Fruit fly (Drosophila melanogaster): ENCODE measurements around the gene RpS19a.

The RpS19a gene

DNA sequence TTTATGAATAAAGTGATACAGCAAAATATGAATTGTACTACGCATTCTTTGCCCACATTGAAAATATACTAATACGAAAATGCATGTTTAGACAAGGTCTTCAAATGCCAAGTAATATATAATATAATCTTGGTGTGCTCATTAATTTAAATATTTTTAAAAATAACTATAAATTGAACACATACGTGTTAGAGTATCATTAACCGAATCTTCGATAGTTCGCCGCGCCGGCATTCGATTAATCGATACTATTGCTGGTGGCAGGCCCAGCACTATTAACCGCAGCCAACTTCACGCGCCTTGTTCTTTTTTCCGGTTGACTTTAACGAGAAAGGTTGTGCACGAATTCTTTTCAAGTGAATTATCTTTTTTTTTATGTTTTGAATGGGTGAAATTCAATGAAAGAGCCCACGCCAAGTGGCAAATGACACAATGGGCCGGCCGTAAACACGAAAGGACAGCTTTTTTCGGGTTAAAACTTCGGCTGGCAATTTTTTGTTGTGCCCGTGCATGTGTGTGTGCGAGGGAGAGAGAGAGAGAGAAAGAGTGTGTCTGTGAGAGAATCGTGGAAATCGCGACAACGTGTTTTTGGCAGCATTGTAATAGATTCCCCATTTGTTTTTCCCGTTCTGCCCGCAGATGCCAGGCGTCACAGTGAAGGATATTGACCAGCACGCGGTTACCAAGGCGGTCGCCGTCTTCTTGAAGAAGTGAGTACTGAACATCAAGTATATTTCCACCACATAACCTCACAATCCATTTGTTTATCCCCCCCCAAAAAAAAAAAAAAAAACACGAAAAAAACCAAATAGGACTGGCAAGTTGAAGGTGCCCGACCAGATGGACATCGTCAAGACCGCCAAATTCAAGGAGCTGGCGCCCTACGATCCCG lies at the start of gene RpS19a (continued):
- TF ChIP-seq CG8281 (tag; optimal IDR thresholded peaks at IDR 0.05) (peak; percentile 39), zfh2 (GFP tag; optimal IDR thresholded peaks at IDR 0.05) (peak; percentile 23), Nf-YA (GFP tag; IDR thresholded peaks at IDR 0.05) (peak; percentile 72), bsh (GFP tag; optimal IDR thresholded peaks at IDR 0.05) (peak; percentile 15 to 64), CG1647 (GFP tag; optimal IDR thresholded peaks at IDR 0.05) (peak; percentile 53), odd (GFP tag; optimal IDR thresholded peaks at IDR 0.05) (peak; percentile 90), Awh (GFP tag; IDR thresholded peaks at IDR 0.05) (peak; percentile 75), Ptx1 (GFP tag; IDR thresholded peaks at IDR 0.05) (peak; percentile 58), Dp (GFP tag; optimal IDR thresholded peaks at IDR 0.05) (peak; percentile 40), slou (GFP tag; optimal IDR thresholded peaks at IDR 0.05) (peak; percentile 39), lola (GFP tag; optimal IDR thresholded peaks at IDR 0.05) (peak in 1 of 3 experiments; percentile 35), wdn (GFP tag; IDR thresholded peaks at IDR 0.05) (peak; percentile 57), CG9932 (GFP tag; IDR thresholded peaks at IDR 0.05) (peak; percentile 54; the same call in 1 of the 2 replicates), tll (GFP tag; optimal IDR thresholded peaks at IDR 0.05) (peak in 1 of 2 experiments; percentile 85), Optix (GFP tag; IDR thresholded peaks at IDR 0.05) (peak; percentile 66; the same call in 2 of the 3 replicates), prd (optimal IDR thresholded peaks at IDR 0.05) (no peak), prd (GFP tag; IDR thresholded peaks at IDR 0.05) (peak; percentile 47; the same call in 2 of the 3 replicates), Neu2 (GFP tag; optimal IDR thresholded peaks at IDR 0.05; ENCODE audit: borderline replicate concordance) (peak; percentile 21), Bteb2 (GFP tag; optimal IDR thresholded peaks at IDR 0.05) (peak; percentile 36), CG14667 (GFP tag; IDR thresholded peaks at IDR 0.05) (no peak; the same call in 1 of the 2 replicates), CG11456 (GFP tag; IDR thresholded peaks at IDR 0.05) (peak; percentile 92), CrebB (tag; optimal IDR thresholded peaks at IDR 0.05) (peak; percentile 87), HLHmδ (GFP tag; optimal IDR thresholded peaks at IDR 0.05) (peak; percentile 97), CG18476 (GFP tag; optimal IDR thresholded peaks at IDR 0.05) (peak; percentile 14), Tbp (GFP tag; optimal IDR thresholded peaks at IDR 0.05) (no peak), nerfin-2 (GFP tag; IDR thresholded peaks at IDR 0.05; ENCODE audit: partially characterized antibody) (no peak), stc (GFP tag; IDR thresholded peaks at IDR 0.05) (peak; percentile 64), bigmax (GFP tag; optimal IDR thresholded peaks at IDR 0.05) (peak; percentile 87), Sox102F (GFP tag; optimal IDR thresholded peaks at IDR 0.05) (peak; percentile 36), Doc3 (GFP tag; IDR thresholded peaks at IDR 0.05; ENCODE audit: partially characterized antibody) (no peak), Dip3 (GFP tag; optimal IDR thresholded peaks at IDR 0.05) (peak; percentile 17), zen2 (GFP tag; IDR thresholded peaks at IDR 0.05; ENCODE audit: partially characterized antibody) (no peak; the same call in 2 of the 3 replicates), CG12659 (GFP tag; optimal IDR thresholded peaks at IDR 0.05) (peak; percentile 84), lab (GFP tag; optimal IDR thresholded peaks at IDR 0.05) (peak; percentile 94), oc (tag; optimal IDR thresholded peaks at IDR 0.05) (no peak), sens (GFP tag) (peak; percentile 92), H15 (GFP tag; IDR thresholded peaks at IDR 0.05) (peak; percentile 67; the same call in 2 of the 3 replicates), CG1529 (GFP tag; optimal IDR thresholded peaks at IDR 0.05) (peak; percentile 81), CG2129 (GFP tag; IDR thresholded peaks at IDR 0.05; ENCODE audit: partially characterized antibody) (no peak; the same call in 1 of the 2 replicates), CG17361 (GFP tag; IDR thresholded peaks at IDR 0.05) (peak; percentile 84), CTCF (GFP tag; optimal IDR thresholded peaks at IDR 0.05) (peak; percentile 77), CG32767 (GFP tag; IDR thresholded peaks at IDR 0.05) (no peak), p53 (GFP tag; optimal IDR thresholded peaks at IDR 0.05) (no peak), CG8478 (optimal IDR thresholded peaks at IDR 0.05) (no peak), maf-S (GFP tag; optimal IDR thresholded peaks at IDR 0.05) (no peak), CG7839 (tag; optimal IDR thresholded peaks at IDR 0.05) (peak; percentile 74), TFAM (GFP tag; optimal IDR thresholded peaks at IDR 0.05) (no peak), MBD-R2 (GFP tag; IDR thresholded peaks at IDR 0.05) (no peak; the same call in 1 of the 2 replicates), Dfd (GFP tag; optimal IDR thresholded peaks at IDR 0.05) (no peak)
